Worm (Caenorhabditis elegans): ENCODE data around the gene Y60A3A.21.

DNA sequence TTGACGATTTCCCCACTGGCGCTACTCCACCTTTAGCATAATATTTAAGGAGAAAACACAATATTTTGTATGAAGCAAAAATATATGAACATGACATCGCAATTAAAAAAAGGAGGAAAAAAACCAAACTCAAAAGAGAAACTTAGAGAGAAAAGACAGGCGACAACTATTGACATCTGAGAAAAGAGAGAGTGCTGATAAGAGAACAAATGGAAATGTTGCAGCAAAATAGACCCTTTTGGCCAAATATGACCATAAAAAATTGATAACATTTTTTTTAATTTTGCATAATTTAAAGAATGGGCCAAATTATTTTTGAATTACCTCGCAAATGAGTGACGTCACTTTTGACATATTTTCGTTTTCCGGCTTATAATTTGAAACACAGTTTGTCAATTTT is 17.1 kb upstream of the Y60A3A.21 start:
- TF ChIP-seq ama-1 (optimal IDR thresholded peaks at IDR 0.05) (no peak), nhr-77 (tag; optimal IDR thresholded peaks at IDR 0.05) (no peak), fos-1 (tag; optimal IDR thresholded peaks at IDR 0.05) (no peak), unc-62 (GFP tag; optimal IDR thresholded peaks at IDR 0.05) (no peak), nhr-237 (tag; optimal IDR thresholded peaks at IDR 0.05) (no peak), R02D3.7 (tag; optimal IDR thresholded peaks at IDR 0.05) (no peak), ztf-11 (tag; optimal IDR thresholded peaks at IDR 0.05) (no peak), jun-1 (tag; optimal IDR thresholded peaks at IDR 0.05) (no peak), aly-2 (tag; optimal IDR thresholded peaks at IDR 0.05) (no peak)
